Fruit fly (Drosophila melanogaster) Kc167 (cell line): ENCODE measurements around the gene CG10462.

ENCODE experiments used
- Myc ChIP-seq: fragments of >200 bp; optimal IDR thresholded peaks from 2 replicates; lab custom pipeline; 2017; ENCODE audit warnings: missing external identifiers
- Sin3A ChIP-seq: fragments of >200 bp; optimal IDR thresholded peaks from 2 replicates; lab custom pipeline; 2018; ENCODE audit warnings: missing external identifiers
- h ChIP-seq: fragments of >200 bp; optimal IDR thresholded peaks from 3 replicates; lab custom pipeline; 2018; ENCODE audit warnings: missing external identifiers
- insv ChIP-seq: fragments of >200 bp; optimal IDR thresholded peaks from 3 replicates; lab custom pipeline; 2018; ENCODE audit warnings: missing external identifiers
- psq ChIP-seq: fragments of >200 bp; optimal IDR thresholded peaks from 2 replicates; lab custom pipeline; 2017; ENCODE audit warnings: missing external identifiers
- ttk ChIP-seq: sonication (Bioruptor generic); optimal IDR thresholded peaks from 2 replicates; lab custom pipeline; 2017; ENCODE audit warnings: missing external identifiers

CG10462 gene

DNA sequence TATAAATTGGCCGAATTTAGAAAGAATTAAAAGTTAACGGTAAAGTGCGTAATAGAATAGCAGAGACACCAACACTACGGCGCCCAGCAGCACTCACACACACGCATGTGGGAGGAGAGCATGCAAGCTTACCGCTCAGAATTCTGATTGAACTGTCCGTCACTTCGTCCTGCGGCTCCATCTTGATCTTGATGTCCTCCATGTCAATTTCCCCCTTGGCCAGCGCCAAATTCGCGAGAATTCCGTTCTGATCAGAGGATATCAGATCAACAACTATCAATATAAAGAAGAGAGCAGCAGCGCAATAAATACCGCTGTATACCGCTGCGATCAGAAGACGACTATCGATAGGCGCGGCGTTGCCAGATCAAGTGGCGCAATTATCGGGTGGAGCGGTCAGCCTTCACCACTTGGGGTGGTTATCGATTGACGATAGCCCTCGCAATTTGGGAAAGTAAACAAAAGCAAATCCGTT lies at the start of gene CG10462, which contains the start of gene Nf-YB:
Gene CG10462 (minus strand): TSS at position 346 of the 475 bp plus-strand sequence.
Gene Nf-YB (plus strand): TSS at position 410 of the 475 bp plus-strand sequence.
- TF ChIP-seq h (lab: Kevin White, UChicago) = no peak
- TF ChIP-seq psq = no peak

DNA sequence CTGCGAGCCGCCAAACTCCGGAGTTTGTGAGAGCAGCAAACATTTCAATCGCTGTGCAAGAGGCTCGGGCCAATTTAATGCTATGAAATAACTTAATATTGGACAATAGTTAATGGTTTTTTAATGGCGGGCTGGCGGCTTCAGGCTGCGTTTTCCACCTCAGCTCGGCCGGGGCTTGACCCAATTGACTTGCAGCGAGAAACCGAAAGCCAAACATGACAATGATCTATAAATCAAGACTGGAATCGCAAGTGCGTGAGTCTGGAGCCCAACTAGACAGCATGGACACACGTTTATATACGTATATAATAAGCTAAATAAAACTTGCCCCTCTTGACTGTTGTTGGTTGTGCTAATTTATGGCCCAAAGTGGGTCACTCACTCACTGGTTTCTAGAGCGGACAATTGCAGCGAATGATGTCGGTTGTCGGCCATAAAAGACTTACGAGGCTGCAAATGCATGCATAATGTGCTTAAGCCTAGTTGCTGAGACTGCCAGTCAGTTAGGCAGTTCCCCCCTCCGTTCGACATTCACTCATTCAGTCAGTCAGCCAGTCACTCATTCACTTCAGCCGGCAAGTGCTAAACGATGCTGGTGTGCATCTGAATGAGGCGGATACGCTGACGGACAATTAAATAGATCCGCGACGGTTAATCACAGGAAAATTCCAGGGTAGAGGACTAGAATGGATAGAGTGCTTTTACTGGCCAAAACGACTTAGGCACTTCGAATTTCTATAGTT lies 49.2 kb upstream of the CG10462 start:
- TF ChIP-seq h (lab: Kevin White, UChicago) = no peak
- no peak for TF ChIP-seq psq
- TF ChIP-seq Myc (lab: Kevin White, UChicago) = no peak
- no peak for TF ChIP-seq ttk (lab: Kevin White, UChicago)
- no peak for TF ChIP-seq insv (lab: Kevin White, UChicago)
- TF ChIP-seq Sin3A (lab: Kevin White, UChicago) = no peak

DNA sequence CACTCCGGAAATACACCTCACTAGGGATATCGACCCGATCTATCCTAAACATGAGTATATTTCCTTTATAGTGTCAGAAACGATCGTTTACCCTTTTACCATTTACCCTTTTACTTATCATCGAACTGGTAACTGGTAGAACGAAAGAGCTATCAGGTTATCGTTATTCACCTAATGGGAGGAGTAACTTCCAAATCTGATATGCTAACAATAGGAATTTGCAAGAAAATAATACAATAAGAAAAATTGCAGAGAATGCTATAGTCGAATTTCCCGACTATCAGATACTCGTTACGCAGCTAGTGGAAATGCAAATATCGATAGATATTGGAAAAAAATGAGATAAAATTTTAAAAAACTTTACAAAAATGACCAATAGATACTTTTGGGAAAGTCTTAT lies 38.5 kb upstream of the CG10462 start:
- no peak for TF ChIP-seq psq
- no peak for TF ChIP-seq h (lab: Kevin White, UChicago)
- no peak for TF ChIP-seq Sin3A (lab: Kevin White, UChicago)
- TF ChIP-seq Myc (lab: Kevin White, UChicago) = no peak

DNA sequence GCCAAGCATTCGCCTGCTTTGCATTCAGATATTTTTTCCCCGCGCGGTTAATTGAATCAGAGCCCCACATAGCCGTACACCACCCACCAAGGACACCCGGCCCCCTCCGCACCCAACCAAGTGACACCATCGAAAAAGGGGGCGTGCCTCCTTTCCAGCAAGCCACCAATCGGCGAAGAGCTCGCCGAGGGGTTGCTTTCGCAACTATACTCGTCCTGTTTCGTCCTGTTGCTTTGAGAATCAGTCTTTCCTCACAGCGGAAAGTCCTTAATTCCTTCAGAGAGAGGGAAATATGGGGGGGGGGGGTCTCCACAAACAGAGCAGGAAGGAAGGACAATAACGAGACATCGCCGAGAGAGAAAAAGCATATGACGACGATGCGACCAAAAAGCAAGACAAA lies 33.9 kb upstream of the CG10462 start:
- TF ChIP-seq insv (lab: Kevin White, UChicago) (no peak), Myc (lab: Kevin White, UChicago) (no peak), h (lab: Kevin White, UChicago) (no peak), psq (no peak), Sin3A (lab: Kevin White, UChicago) (no peak), ttk (lab: Kevin White, UChicago) (no peak)

DNA sequence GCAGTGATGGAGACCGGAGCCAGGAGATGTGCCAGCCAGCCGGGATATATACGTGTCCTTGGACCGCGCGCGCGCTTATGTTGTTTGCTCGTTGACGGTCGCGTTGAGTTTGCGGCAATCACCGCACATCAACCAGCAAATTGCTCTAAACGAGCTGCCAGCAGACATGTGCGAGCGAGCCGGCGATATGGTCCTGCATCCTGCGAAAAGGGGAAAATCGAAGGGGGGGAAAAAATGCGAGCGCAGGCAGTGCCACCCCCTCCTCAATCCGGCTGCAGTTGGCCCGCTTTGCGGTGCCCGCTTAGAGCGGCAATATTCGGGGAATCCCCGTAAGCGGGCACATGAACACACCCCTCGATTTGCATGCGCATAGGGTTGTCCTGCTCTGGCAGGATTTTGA lies 33.2 kb upstream of the CG10462 start, which contains the start of gene bsh:
Gene bsh (minus strand): TSS at position 101 of the 400 bp plus-strand sequence.
- no peak for TF ChIP-seq psq
- no peak for TF ChIP-seq h (lab: Kevin White, UChicago)
- TF ChIP-seq Sin3A (lab: Kevin White, UChicago) = no peak
- TF ChIP-seq insv (lab: Kevin White, UChicago) = no peak
- TF ChIP-seq Myc (lab: Kevin White, UChicago) = no peak
- no peak for TF ChIP-seq ttk (lab: Kevin White, UChicago)

DNA sequence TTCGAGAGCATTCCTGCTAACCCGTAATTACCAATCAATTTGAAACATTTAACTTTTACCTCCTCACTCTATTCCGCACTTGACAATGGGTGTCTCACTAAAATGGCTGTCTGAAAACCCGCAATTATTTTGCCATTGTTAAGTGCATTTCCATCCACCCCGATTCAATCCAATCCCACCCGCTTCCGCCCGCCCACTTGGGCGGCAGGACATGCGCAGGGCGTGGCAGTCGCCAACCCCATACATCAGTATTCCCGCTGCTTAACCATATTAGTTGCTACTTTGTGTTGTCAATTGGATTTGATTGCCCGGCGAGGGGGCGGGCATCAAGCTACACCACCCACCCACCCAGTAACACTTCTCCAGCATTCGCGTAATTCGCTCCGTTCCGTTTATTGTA lies 29.6 kb upstream of the CG10462 start:
- TF ChIP-seq insv (lab: Kevin White, UChicago) = no peak
- no peak for TF ChIP-seq psq
- TF ChIP-seq h (lab: Kevin White, UChicago) = no peak
- TF ChIP-seq Sin3A (lab: Kevin White, UChicago) = no peak
- no peak for TF ChIP-seq ttk (lab: Kevin White, UChicago)
- TF ChIP-seq Myc (lab: Kevin White, UChicago) = no peak

DNA sequence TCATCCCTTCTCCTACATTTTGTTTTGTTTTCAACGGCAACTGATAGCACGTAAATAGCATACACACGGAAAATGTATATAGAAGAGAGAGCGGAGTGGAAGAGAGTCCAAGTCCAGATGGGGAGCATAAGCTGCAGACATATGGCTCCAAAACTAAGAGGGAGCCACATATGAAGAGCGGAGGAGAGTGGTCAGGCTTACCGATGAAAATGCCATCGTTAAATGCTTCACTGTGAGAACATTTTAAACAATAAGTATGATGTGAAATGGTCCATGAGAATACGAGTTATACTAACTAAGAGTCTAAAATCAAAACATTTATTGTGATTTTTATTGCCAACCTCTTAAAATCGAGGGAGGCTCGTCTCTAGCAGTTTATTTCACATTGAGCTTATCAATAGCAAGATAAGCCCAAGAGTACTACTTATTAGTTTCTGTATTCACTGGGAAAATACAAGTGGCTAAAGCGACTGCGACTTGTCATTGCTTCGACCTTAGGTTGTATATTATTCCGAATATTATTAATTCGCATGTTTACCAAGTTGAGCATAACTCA lies 28.9 kb upstream of the CG10462 start:
- TF ChIP-seq psq (no peak), Myc (lab: Kevin White, UChicago) (no peak), insv (lab: Kevin White, UChicago) (no peak), Sin3A (lab: Kevin White, UChicago) (no peak), h (lab: Kevin White, UChicago) (no peak), ttk (lab: Kevin White, UChicago) (no peak)

DNA sequence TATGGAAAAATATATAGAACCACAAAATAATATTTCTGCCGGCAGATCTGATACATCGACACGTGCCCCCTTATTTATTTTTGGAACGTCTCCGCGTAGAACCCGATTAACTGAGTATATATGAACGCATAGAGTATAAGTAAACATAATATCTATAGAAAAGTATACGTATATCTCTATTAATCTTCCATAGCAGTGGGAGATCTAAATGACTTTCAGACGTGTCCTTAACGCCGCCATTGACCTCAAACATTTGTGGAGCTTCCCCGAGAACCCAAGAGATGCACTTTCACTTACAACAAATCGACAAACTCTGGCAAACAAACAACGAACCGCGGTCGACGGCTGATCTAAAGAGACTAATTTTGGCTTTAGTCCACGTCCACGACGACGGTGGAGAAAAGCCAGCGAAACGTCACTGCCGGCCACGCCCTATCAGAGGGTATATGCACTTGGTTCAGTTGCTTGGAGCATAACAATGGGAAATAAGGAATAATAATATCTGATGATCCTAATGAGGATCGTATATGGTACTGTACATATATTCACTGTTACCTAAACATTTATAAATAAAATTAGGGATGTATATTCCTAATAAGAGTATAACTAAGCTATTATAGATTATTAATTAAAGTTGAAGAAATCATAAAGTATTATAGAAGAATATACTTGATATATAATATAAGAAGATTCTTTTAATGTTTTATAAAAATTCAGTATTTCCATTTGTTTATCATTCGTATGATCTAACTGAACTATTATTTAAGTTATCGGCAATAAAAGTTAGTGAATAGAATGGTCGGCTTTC lies 28.2 kb upstream of the CG10462 start, which contains the start of gene fbp:
Gene fbp (minus strand): TSS at position 364 of the 808 bp plus-strand sequence.
- no peak for TF ChIP-seq Sin3A (lab: Kevin White, UChicago)
- no peak for TF ChIP-seq ttk (lab: Kevin White, UChicago)
- TF ChIP-seq psq = no peak
- no peak for TF ChIP-seq insv (lab: Kevin White, UChicago)
- TF ChIP-seq Myc (lab: Kevin White, UChicago) = no peak
- no peak for TF ChIP-seq h (lab: Kevin White, UChicago)

DNA sequence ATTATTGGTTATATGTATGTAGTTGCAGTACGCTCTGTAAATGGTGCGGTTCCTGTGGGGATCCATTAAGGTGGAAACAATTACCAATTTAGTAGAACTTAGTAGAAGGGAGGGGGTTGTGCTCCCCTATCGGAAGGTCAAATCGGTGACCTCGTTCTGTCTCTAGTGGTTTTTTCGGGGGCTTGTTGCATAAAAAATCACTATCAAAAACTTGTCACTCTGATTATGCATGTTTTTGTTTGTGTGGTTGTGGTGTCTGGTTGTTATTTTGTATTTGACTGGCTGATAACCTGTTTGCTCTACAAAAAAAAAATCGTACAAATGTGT lies 27.6 kb upstream of the CG10462 start:
- TF ChIP-seq Sin3A (lab: Kevin White, UChicago) = no peak
- no peak for TF ChIP-seq Myc (lab: Kevin White, UChicago)
- TF ChIP-seq ttk (lab: Kevin White, UChicago) = no peak
- TF ChIP-seq insv (lab: Kevin White, UChicago) = no peak
- no peak for TF ChIP-seq h (lab: Kevin White, UChicago)
- TF ChIP-seq psq = no peak

DNA sequence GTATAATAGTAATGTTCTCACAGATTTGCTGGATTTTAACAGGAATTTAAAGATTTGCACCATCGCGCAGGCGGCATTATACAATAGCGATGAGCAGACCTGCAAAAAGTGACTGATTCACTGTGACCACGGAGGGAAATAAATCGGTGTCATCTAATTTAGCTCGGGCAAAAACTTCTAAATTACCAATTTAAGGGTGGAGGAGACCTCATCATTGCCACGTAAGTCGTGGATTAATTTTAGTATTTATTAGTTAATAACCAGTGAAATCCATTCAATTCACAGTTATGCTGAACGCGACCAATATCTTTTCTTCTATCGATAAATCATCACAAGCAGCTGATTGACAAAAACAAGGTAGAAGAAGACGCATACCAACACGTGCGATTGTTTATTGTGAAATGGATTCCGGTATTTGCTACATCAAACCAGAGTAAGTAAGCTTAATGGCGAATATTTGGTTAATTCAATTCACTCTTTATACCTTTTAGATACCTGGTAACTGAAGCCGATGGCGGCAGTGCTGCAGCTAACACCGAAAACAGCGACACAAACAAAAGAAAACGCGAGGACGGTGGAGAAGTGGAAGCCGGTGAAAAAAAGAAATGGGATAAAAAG lies 22.8 kb upstream of the CG10462 start, which contains the start of the genes CG10628 and Dus3:
Gene CG10628 (minus strand): TSS at position 105 of the 618 bp plus-strand sequence.
Gene Dus3 (plus strand): TSS at position 369 of the 618 bp plus-strand sequence.
- TF ChIP-seq Sin3A (lab: Kevin White, UChicago) (no peak), h (lab: Kevin White, UChicago) (no peak), ttk (lab: Kevin White, UChicago) (no peak), psq (no peak), Myc (lab: Kevin White, UChicago) (no peak), insv (lab: Kevin White, UChicago) (no peak)

DNA sequence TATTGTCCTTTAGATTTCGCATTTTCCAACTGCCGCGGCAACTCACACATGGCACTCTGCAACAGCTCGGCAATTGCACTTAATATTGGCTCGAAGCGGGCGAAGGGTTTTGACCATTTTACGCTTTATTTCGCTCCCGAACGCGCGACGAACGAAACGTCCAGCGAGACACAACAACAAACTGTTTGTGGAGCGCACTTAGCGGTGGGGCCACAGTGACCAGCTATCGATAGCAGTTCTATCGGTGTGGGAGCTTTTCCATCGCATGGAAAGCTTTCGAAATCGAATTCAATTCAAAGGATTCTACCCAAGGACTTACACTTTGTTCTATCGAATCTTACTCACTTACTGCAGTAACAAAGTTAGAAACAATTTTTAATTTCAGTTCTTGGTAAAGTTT lies 20.9 kb upstream of the CG10462 start, which contains the start of gene CG10631:
Gene CG10631 (minus strand): TSS at position 189 of the 400 bp plus-strand sequence.
- TF ChIP-seq psq (no peak), Sin3A (lab: Kevin White, UChicago) (no peak), h (lab: Kevin White, UChicago) (no peak), Myc (lab: Kevin White, UChicago) (no peak), ttk (lab: Kevin White, UChicago) (no peak), insv (lab: Kevin White, UChicago) (no peak)
